Fruit fly (Drosophila melanogaster): ENCODE measurements around the gene CG4686.

CG4686 gene

dm6 chr3R:19863979-19864775, at the start of gene CG4686, which contains the start of gene CG4572:
Gene CG4686, plus strand, starts transcription at chr3R:19864496.
Gene CG4572, minus strand, starts transcription at chr3R:19864393.
- TF ChIP-seq CTCF (optimal IDR thresholded peaks at IDR 0.05) (no peak), CG8478 (optimal IDR thresholded peaks at IDR 0.05) (no peak)

- TF ChIP-seq CTCF (optimal IDR thresholded peaks at IDR 0.05) = no peak
- no peak for TF ChIP-seq CG8478 (optimal IDR thresholded peaks at IDR 0.05)
Measured at dm6 chr3R:19816758-19817157, 47.5 kb upstream of the CG4686 start.

DNA sequence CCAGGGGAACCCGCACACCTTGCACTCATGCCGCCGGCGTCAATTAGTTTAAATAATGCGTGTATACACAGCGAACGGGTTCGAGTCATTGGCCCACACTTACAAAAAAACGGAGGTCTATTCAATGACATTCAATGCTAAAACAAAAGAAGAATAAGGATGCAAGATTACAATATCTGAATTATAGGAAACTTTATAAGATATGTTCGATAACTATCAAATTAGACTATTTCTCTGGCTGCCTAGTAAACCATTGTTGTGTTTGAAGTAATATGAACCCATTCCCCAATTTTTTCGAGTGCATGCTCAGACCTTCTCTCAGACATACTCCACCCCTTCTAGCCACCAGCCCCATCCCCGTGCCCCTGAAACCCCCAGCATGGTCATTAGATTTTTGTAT, 43.3 kb upstream of the CG4686 start:
- TF ChIP-seq CG8478 (optimal IDR thresholded peaks at IDR 0.05) = no peak
- TF ChIP-seq CTCF (optimal IDR thresholded peaks at IDR 0.05) = no peak

- no peak for TF ChIP-seq CTCF (optimal IDR thresholded peaks at IDR 0.05)
- no peak for TF ChIP-seq CG8478 (optimal IDR thresholded peaks at IDR 0.05)
Measured at dm6 chr3R:19822138-19822537, 42.2 kb upstream of the CG4686 start.

dm6 chr3R:19824480-19824879, 39.8 kb upstream of the CG4686 start:
- TF ChIP-seq CTCF (optimal IDR thresholded peaks at IDR 0.05) (no peak), CG8478 (optimal IDR thresholded peaks at IDR 0.05) (no peak)

DNA sequence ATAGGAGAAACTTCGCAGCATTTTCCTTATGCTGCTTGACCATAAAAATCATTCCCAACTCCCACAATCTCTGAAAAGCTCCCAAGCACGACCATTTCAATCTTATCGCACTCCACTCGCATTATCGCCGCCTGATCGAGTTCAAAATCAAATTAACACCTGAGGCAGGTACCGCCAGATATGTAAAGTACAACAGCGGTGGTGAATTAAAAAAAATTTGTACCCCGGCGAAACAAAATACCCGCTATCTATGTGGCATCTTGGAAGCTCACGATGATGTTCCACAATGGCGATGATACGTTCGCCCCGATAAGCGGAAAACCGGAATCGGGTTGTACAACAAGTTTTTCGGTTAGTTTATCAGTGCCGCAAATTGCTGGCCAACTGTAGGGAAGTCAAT, 37.9 kb upstream of the CG4686 start:
- no peak for TF ChIP-seq CTCF (optimal IDR thresholded peaks at IDR 0.05)
- TF ChIP-seq CG8478 (optimal IDR thresholded peaks at IDR 0.05) = no peak

DNA sequence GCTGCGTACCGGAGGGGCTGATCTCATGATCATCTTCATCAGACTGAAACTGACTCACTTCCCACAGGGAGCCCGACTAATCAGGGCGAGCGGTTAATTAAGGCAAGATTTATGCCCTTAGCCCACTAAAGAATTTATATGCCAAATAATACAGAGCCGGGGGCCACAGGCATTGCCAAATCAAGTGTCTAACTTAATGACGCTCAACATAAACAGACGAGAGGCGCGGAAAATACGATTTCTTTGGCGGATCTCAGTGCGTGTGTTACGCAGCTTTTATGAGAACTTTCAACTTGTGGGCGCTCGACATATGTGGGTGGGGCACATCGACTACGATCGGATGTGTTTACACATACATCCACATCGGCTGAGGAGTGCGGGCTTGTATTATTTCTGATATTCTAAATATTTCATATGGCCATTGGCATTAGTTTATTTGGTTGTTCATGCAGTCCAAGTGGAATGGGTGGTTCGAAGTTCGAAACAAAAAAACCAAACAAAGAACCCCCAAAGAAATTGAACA, 37.4 kb upstream of the CG4686 start:
- TF ChIP-seq CTCF (optimal IDR thresholded peaks at IDR 0.05) (no peak), CG8478 (optimal IDR thresholded peaks at IDR 0.05) (no peak)

- TF ChIP-seq CTCF (optimal IDR thresholded peaks at IDR 0.05) (no peak), CG8478 (optimal IDR thresholded peaks at IDR 0.05) (no peak)
Measured at dm6 chr3R:19830973-19831372, 33.3 kb upstream of the CG4686 start.

DNA sequence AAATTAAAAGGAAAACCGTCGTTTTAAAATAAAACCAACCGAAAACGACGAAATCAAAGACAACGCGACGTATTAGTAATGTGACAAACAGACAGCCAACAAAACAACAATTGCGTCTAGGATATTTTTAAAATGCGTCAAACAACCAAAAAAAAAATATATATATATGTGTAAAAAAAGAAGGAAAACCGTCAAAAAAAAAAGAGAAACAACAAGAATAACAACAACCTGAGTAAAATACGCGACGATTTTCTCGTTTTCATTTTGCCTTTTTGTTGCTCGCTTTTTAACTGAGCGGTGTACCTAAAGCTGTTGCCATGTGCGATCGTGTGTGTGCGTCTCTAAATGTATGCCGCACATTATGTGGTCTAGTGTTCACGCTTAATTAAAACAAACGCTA, 30.8 kb upstream of the CG4686 start:
- TF ChIP-seq CTCF (optimal IDR thresholded peaks at IDR 0.05) (no peak), CG8478 (optimal IDR thresholded peaks at IDR 0.05) (no peak)

DNA sequence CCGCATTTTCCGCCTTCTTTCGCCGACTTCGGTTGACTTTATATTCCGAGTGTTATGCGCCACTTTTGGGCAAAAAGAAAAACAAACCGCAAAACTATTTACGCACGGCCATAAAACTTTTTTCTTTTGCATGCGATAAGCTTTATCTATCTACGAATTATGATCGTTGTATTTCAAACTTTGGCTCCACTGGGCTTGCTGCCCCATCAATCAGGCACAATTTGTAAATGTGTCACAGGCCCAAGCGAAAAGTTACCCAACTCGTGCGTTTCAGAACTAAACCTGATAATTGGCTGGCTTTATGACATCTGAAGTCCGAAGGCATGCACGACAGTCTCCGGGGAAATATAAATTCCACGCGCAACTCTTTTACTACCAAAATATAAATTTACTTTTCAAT, 30.3 kb upstream of the CG4686 start:
- TF ChIP-seq CG8478 (optimal IDR thresholded peaks at IDR 0.05) (no peak), CTCF (optimal IDR thresholded peaks at IDR 0.05) (no peak)

dm6 chr3R:19834982-19835381, 29.3 kb upstream of the CG4686 start:
- TF ChIP-seq CG8478 (optimal IDR thresholded peaks at IDR 0.05) (no peak), CTCF (optimal IDR thresholded peaks at IDR 0.05) (no peak)

- no peak for TF ChIP-seq CG8478 (optimal IDR thresholded peaks at IDR 0.05)
- peak; percentile 9 to 15 for TF ChIP-seq CTCF (optimal IDR thresholded peaks at IDR 0.05)
Measured at dm6 chr3R:19836687-19837086, 27.6 kb upstream of the CG4686 start, which contains the start of gene bnl. Gene bnl, minus strand, starts transcription at chr3R:19836817.

DNA sequence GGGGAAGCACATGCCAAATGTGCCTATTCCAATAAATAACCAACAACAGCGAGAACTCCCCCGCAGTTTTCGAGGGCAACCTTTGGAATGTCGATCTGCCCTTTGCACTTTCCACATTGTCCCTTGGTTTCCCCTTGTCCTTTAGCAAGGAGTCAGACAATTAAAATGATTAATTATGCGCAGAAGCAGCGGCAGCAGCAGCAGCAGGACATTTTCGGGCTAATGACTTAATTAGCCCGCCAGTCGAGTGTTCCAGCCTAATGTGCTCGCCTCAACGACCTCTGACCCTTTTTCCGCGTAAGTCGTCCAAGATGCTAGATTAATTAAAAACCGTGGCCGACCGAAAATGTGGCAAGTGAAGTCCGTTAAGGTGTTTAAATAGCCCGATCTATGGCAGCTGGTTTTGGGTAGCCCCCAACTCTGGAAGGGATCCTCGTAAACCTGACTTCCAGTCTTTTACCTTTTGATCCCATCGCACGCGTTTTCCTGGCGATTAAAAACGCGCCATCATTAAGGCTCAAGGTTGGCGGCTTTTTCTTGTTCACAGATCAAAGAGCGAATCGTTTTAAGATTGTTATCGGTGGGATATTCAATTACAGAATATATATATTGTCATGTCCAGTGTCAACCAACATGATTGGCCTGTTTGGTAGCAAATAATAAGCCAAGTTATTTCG, 25.2 kb upstream of the CG4686 start:
- TF ChIP-seq CTCF (optimal IDR thresholded peaks at IDR 0.05) (no peak), CG8478 (optimal IDR thresholded peaks at IDR 0.05) (no peak)

- TF ChIP-seq CTCF (optimal IDR thresholded peaks at IDR 0.05) = no peak
- TF ChIP-seq CG8478 (optimal IDR thresholded peaks at IDR 0.05) = no peak
Measured at dm6 chr3R:19840545-19840944, 23.8 kb upstream of the CG4686 start, which contains the start of gene CG31459. Gene CG31459, plus strand, starts transcription at chr3R:19840845.

dm6 chr3R:19843888-19844287, 20.4 kb upstream of the CG4686 start:
- TF ChIP-seq CG8478 (optimal IDR thresholded peaks at IDR 0.05) (no peak), CTCF (optimal IDR thresholded peaks at IDR 0.05) (no peak)
